Worm (Caenorhabditis elegans) whole organism, L4/young adult: ENCODE results near the gene Y55B1AR.2.

Experiments used
- W03F9.2 ChIP-seq: fragments of 150-350 bp; optimal IDR thresholded peaks from 2 replicates; lab custom pipeline; 2014; ENCODE audit warnings: missing biosample characterization, missing genetic modification characterization
- dao-5 ChIP-seq: sonication (generic microtip); optimal IDR thresholded peaks from 2 replicates; lab custom pipeline; 2016; ENCODE audit warnings: missing genotype, missing genetic modification characterization, moderate library complexity, missing compliant biosample characterization
- him-1 ChIP-seq: sonication (generic microtip); optimal IDR thresholded peaks from 2 replicates; lab custom pipeline; 2016; ENCODE audit warnings: missing genotype, missing genetic modification reagents, missing genetic modification characterization, missing compliant biosample characterization

ce11 chrIII:605415-606054, 6.9 kb upstream of the Y55B1AR.2 start, which contains the start of the genes Y55B1AR.4 and ttr-7:
- TF ChIP-seq him-1 = no peak
- no peak for TF ChIP-seq W03F9.2 (tag; lab: Kevin White, UChicago)
- TF ChIP-seq dao-5 = no peak
